Fruit fly (Drosophila melanogaster): ENCODE data around the gene CG34324.

Gene CG34324

DNA sequence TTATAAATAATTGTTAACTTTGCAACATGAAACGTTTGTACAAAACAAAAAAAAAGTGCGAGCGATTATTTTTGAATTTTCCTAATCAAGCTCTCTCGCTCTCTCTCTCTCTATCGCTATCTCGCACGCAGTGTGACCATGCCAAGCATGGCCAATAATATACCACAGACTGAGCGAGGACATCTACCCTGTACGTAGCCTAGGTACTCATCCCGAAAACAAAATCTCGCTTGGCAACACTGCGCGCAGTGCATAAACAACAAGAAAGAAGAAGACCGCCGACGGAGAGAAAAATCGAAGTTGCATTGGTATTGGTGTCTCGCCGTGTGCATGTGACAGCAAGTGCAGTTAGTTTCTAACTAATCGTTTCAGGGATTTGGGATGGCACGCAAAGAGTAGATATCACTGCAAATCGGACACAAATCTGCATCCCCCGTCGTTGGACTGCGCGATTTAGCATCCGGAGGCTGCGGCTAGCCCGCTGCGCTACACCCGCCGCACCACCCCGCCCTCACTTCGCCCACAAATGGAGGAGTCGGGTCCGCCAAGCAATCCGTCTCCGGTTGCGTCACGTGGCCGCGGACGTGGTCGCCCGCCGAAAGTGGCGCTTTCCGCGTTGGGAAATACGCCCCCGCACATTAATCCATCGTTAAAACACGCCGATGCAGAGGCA is 44.4 kb downstream of the CG34324 start, which contains the start of the genes CG1998 and Set2 (continued):
- peak; percentile 85 for TF ChIP-seq CG8290 (GFP tag; optimal IDR thresholded peaks at IDR 0.05)
- peak; percentile 15 to 82 for TF ChIP-seq CG8290 (tag; optimal IDR thresholded peaks at IDR 0.05)
- no peak for TF ChIP-seq dimm (GFP tag; IDR thresholded peaks at IDR 0.05)
- no peak for TF ChIP-seq cato (GFP tag; optimal IDR thresholded peaks at IDR 0.05; ENCODE audit: borderline replicate concordance)
- TF ChIP-seq lov (optimal IDR thresholded peaks at IDR 0.05), result no peak
- no peak for TF ChIP-seq lov (GFP tag; IDR thresholded peaks at IDR 0.05)
- TF ChIP-seq D19B (GFP tag; optimal IDR thresholded peaks at IDR 0.05), result no peak
- no peak for TF ChIP-seq Lim3 (GFP tag; IDR thresholded peaks at IDR 0.05)
- TF ChIP-seq D (optimal IDR thresholded peaks at IDR 0.05), result no peak
- TF ChIP-seq D (GFP tag; optimal IDR thresholded peaks at IDR 0.05), result no peak
- peak; percentile 27; the same call in 1 of the 2 replicates for TF ChIP-seq Scr (GFP tag; IDR thresholded peaks at IDR 0.05; ENCODE audit: partially characterized antibody)
- no peak for TF ChIP-seq CG4360 (GFP tag; IDR thresholded peaks at IDR 0.05)
- no peak for TF ChIP-seq CG4854 (GFP tag; optimal IDR thresholded peaks at IDR 0.05)
- TF ChIP-seq CG18619 (GFP tag; optimal IDR thresholded peaks at IDR 0.05), result no peak
- TF ChIP-seq CG7987 (GFP tag; optimal IDR thresholded peaks at IDR 0.05), result peak; percentile 62
- no peak for TF ChIP-seq CG10366 (GFP tag; IDR thresholded peaks at IDR 0.05)
- TF ChIP-seq CG7357 (GFP tag; IDR thresholded peaks at IDR 0.05), result no peak
- TF ChIP-seq CG6683 (GFP tag; optimal IDR thresholded peaks at IDR 0.05), result no peak
- TF ChIP-seq ac (GFP tag; optimal IDR thresholded peaks at IDR 0.05), result no peak
- peak; percentile 55 for TF ChIP-seq Nf-YC (tag; optimal IDR thresholded peaks at IDR 0.05)
- no peak for TF ChIP-seq danr (GFP tag; IDR thresholded peaks at IDR 0.05)
- TF ChIP-seq usp (GFP tag; optimal IDR thresholded peaks at IDR 0.05), result no peak
- TF ChIP-seq Poxn (GFP tag; IDR thresholded peaks at IDR 0.05), result no peak
- TF ChIP-seq CG13287 (GFP tag; IDR thresholded peaks at IDR 0.05; ENCODE audit: partially characterized antibody), result peak; percentile 63; the same call in 1 of the 2 replicates
- TF ChIP-seq gsb-n (tag; optimal IDR thresholded peaks at IDR 0.05), result no peak
- no peak for TF ChIP-seq kay (GFP tag; optimal IDR thresholded peaks at IDR 0.05)
- no peak for TF ChIP-seq unc-4 (GFP tag; IDR thresholded peaks at IDR 0.05; ENCODE audit: partially characterized antibody)
- TF ChIP-seq CG12155 (GFP tag; optimal IDR thresholded peaks at IDR 0.05), result no peak
- TF ChIP-seq CG6765 (GFP tag; optimal IDR thresholded peaks at IDR 0.05), result no peak
- no peak for TF ChIP-seq wek (GFP tag; optimal IDR thresholded peaks at IDR 0.05)
- TF ChIP-seq CG11456 (GFP tag; IDR thresholded peaks at IDR 0.05), result 0 out of 3 replicates have a peak, but pooled peaks have one; percentile 59
- no peak for TF ChIP-seq Gsc (GFP tag; IDR thresholded peaks at IDR 0.05)
- no peak for TF ChIP-seq Atf6 (GFP tag; IDR thresholded peaks at IDR 0.05)
- no peak for TF ChIP-seq pum (GFP tag; optimal IDR thresholded peaks at IDR 0.05)
- TF ChIP-seq HHEX (GFP tag; optimal IDR thresholded peaks at IDR 0.05), result no peak
- no peak for TF ChIP-seq nom (GFP tag; optimal IDR thresholded peaks at IDR 0.05)
- peak; percentile 92 for TF ChIP-seq Ets97D (GFP tag; optimal IDR thresholded peaks at IDR 0.05)
- no peak for TF ChIP-seq tup (GFP tag; optimal IDR thresholded peaks at IDR 0.05)
- TF ChIP-seq corto (GFP tag; optimal IDR thresholded peaks at IDR 0.05), result no peak
- no peak for TF ChIP-seq gcm (GFP tag; optimal IDR thresholded peaks at IDR 0.05)
- no peak for TF ChIP-seq Ravus (GFP tag; IDR thresholded peaks at IDR 0.05)
- peak; percentile 65 for TF ChIP-seq CG9437 (GFP tag; optimal IDR thresholded peaks at IDR 0.05)
- no peak for TF ChIP-seq vnd (GFP tag; IDR thresholded peaks at IDR 0.05; ENCODE audit: partially characterized antibody)
- no peak for TF ChIP-seq Hr3 (GFP tag; optimal IDR thresholded peaks at IDR 0.05)
- TF ChIP-seq Doc2 (GFP tag; IDR thresholded peaks at IDR 0.05), result no peak
- no peak for TF ChIP-seq CG8765 (GFP tag; IDR thresholded peaks at IDR 0.05)
- peak; percentile 16 for TF ChIP-seq repo (GFP tag; optimal IDR thresholded peaks at IDR 0.05)
- no peak for TF ChIP-seq CG33557 (GFP tag; optimal IDR thresholded peaks at IDR 0.05)
- no peak for TF ChIP-seq CG10462 (GFP tag; optimal IDR thresholded peaks at IDR 0.05)
- no peak for TF ChIP-seq sr (GFP tag; IDR thresholded peaks at IDR 0.05)
- no peak for TF ChIP-seq CG6813 (GFP tag; optimal IDR thresholded peaks at IDR 0.05)

Measured in whole organism, embryonic.